Worm (Caenorhabditis elegans) whole organism, L4 larva: ENCODE measurements around the gene mex-5.

ENCODE experiments used
- F49E8.2 ChIP-seq: sonication (generic microtip); optimal IDR thresholded peaks from 2 replicates; lab custom pipeline; 2016; ENCODE audit warnings: missing compliant biosample characterization, mild to moderate bottlenecking, missing genetic modification characterization, borderline replicate concordance
- ceh-28 ChIP-seq: fragments of 150-350 bp; optimal IDR thresholded peaks from 2 replicates; lab custom pipeline; 2014; ENCODE audit warnings: missing biosample characterization, missing genetic modification reagents, missing genetic modification characterization
- ceh-82 ChIP-seq: sonication (generic microtip); optimal IDR thresholded peaks from 2 replicates; lab custom pipeline; 2017; ENCODE audit warnings: missing biosample characterization, missing genetic modification characterization
- ces-1 ChIP-seq: fragments of 150-350 bp; sonication (generic microtip); optimal IDR thresholded peaks from 4 replicates; lab custom pipeline; 2014; ENCODE audit warnings: missing biosample characterization, missing genetic modification reagents, missing genetic modification characterization
- jun-1 ChIP-seq: fragments of 150-350 bp; optimal IDR thresholded peaks from 2 replicates; lab custom pipeline; 2014; ENCODE audit warnings: missing biosample characterization, missing genetic modification reagents, missing genetic modification characterization
- lim-7 ChIP-seq: fragments of 200-800 bp; sonication (Bioruptor generic); IDR thresholded peaks from 2 replicates; pipeline ENCODE4 v1.3.6; 2022; ENCODE audit warnings: missing genetic modification characterization, missing compliant biosample characterization
- mdl-1 ChIP-seq, 2 experiments: fragments of 150-350 bp in 1 of 2; sonication (generic microtip) in 1 of 2; optimal IDR thresholded peaks; 2 replicates each; lab custom pipeline; 2014 to 2017; ENCODE audit warnings: missing biosample characterization in 2 of 2, missing genetic modification characterization in 2 of 2
- pha-4 ChIP-seq, 2 experiments: fragments of 150-350 bp in 1 of 2; fragments of 200-800 bp in 1 of 2; sonication (Bioruptor generic) in 1 of 2; IDR thresholded peaks in 1 of 2; optimal IDR thresholded peaks in 1 of 2; 2 replicates each; pipeline versions ENCODE4 v1.3.6 to Lab custom; 2014 to 2022; ENCODE audit warnings: missing genetic modification characterization in 2 of 2, missing genetic modification reagents in 2 of 2, missing biosample characterization in 1 of 2, missing compliant biosample characterization in 1 of 2
- unc-62 ChIP-seq, 3 experiments: fragments of 150-350 bp in 1 of 3; sonication (generic microtip); optimal IDR thresholded peaks in 2 of 3; peaks in 1 of 3; 1 replicate in 1 of 3; 2 replicates in 2 of 3; lab custom pipeline; 2014 to 2017; ENCODE audit warnings: missing biosample characterization in 3 of 3, missing genetic modification characterization in 3 of 3, missing genetic modification reagents in 3 of 3, missing genotype in 1 of 3

- TF ChIP-seq mdl-1 (tag; optimal IDR thresholded peaks at IDR 0.05; lab: Kevin White, UChicago) (peak in 1 of 2 experiments; percentile 24), F49E8.2 (no peak), jun-1 (tag; lab: Kevin White, UChicago) (no peak), ceh-28 (tag; lab: Kevin White, UChicago) (no peak), ceh-82 (tag; lab: Kevin White, UChicago) (no peak), unc-62 (GFP tag; optimal IDR thresholded peaks at IDR 0.05 in 1 of 2; lab: Kevin White, UChicago) (no peak), unc-62 (tag; optimal IDR thresholded peaks at IDR 0.05; lab: Kevin White, UChicago) (no peak), lim-7 (GFP tag; lab: Robert Waterston, UW) (no peak), ces-1 (GFP tag; lab: Kevin White, UChicago) (no peak), pha-4 (GFP tag; IDR thresholded peaks at IDR 0.05; lab: Robert Waterston, UW) (peak; percentile 7; the same call in 1 of the 2 replicates), pha-4 (tag; optimal IDR thresholded peaks at IDR 0.05; lab: Kevin White, UChicago) (no peak)
Measured at ce11 chrIV:13314181-13314580, 39.3 kb upstream of the mex-5 start.
